Fruit fly (Drosophila melanogaster) whole organism, embryonic: Measurements from ENCODE around the gene CG10116.

Experiments
- Atf3 ChIP-seq: fragments of 200-800 bp; sonication (Bioruptor generic); optimal IDR thresholded peaks from 3 replicates; lab custom pipeline; 2016; ENCODE audit warnings: missing biosample characterization, missing genetic modification characterization
- BtbVII ChIP-seq: fragments of 200-800 bp; sonication (Bioruptor generic); optimal IDR thresholded peaks from 3 replicates; lab custom pipeline; 2017; ENCODE audit warnings: missing biosample characterization, mild to moderate bottlenecking, missing genetic modification characterization
- CG10431 ChIP-seq: fragments of 200-800 bp; sonication (Bioruptor generic); optimal IDR thresholded peaks from 3 replicates; lab custom pipeline; 2018; ENCODE audit warnings: missing biosample characterization, mild to moderate bottlenecking, missing genetic modification characterization
- CG10462 ChIP-seq: fragments of 200-800 bp; sonication (Bioruptor generic); optimal IDR thresholded peaks from 2 replicates; lab custom pipeline; 2016; ENCODE audit warnings: missing biosample characterization, missing genetic modification characterization
- CG12071 ChIP-seq: fragments of 200-800 bp; sonication (Bioruptor generic); optimal IDR thresholded peaks from 3 replicates; lab custom pipeline; 2018; ENCODE audit warnings: missing biosample characterization, mild to moderate bottlenecking, missing genetic modification characterization
- CG12104 ChIP-seq: fragments of 200-800 bp; sonication (Bioruptor generic); optimal IDR thresholded peaks from 3 replicates; lab custom pipeline; 2016; ENCODE audit warnings: missing biosample characterization, missing genetic modification characterization
- CG12236 ChIP-seq: fragments of 200-800 bp; sonication (Bioruptor generic); optimal IDR thresholded peaks from 2 replicates; lab custom pipeline; 2016; ENCODE audit warnings: missing biosample characterization, missing genetic modification characterization
- CG12942 ChIP-seq: fragments of 200-800 bp; sonication (Bioruptor generic); optimal IDR thresholded peaks from 3 replicates; lab custom pipeline; 2016; ENCODE audit warnings: missing biosample characterization, missing genetic modification characterization
- CG15073 ChIP-seq: fragments of 200-800 bp; sonication (Bioruptor generic); optimal IDR thresholded peaks from 2 replicates; lab custom pipeline; 2016; ENCODE audit warnings: missing biosample characterization, missing genetic modification characterization
- CG16863 ChIP-seq: fragments of 200-800 bp; sonication (Bioruptor generic); optimal IDR thresholded peaks from 3 replicates; lab custom pipeline; 2016; ENCODE audit warnings: missing biosample characterization, missing genetic modification characterization
- CG17328 ChIP-seq: fragments of 200-800 bp; sonication (Bioruptor generic); IDR thresholded peaks from 2 replicates; pipeline ENCODE4 v1.3.6; 2022; ENCODE audit warnings: missing biosample characterization, missing genetic modification characterization
- CG18476 ChIP-seq: fragments of 200-800 bp; sonication (Bioruptor generic); optimal IDR thresholded peaks from 2 replicates; lab custom pipeline; 2016; ENCODE audit warnings: missing biosample characterization, mild to moderate bottlenecking, missing genetic modification characterization
- CG18599 ChIP-seq: fragments of 200-800 bp; sonication (Bioruptor generic); optimal IDR thresholded peaks from 3 replicates; lab custom pipeline; 2017; ENCODE audit warnings: missing biosample characterization, missing genetic modification characterization, mild to moderate bottlenecking, moderate library complexity, missing genetic modification reagents
- CG4404 ChIP-seq: fragments of 200-800 bp; sonication (Bioruptor generic); IDR thresholded peaks from 2 replicates; pipeline ENCODE4 v1.3.6; 2022; ENCODE audit warnings: missing biosample characterization, missing genetic modification characterization
- CG4854 ChIP-seq: fragments of 200-800 bp; sonication (Bioruptor generic); optimal IDR thresholded peaks from 2 replicates; lab custom pipeline; 2016; ENCODE audit warnings: missing biosample characterization, missing genetic modification characterization, inconsistent platforms
- CG6175 ChIP-seq: fragments of 200-800 bp; sonication (Bioruptor generic); IDR thresholded peaks from 3 replicates; pipeline ENCODE4 v1.3.6; 2022; ENCODE audit warnings: missing biosample characterization, missing genetic modification characterization
- CG6654 ChIP-seq: fragments of 200-800 bp; sonication (Bioruptor generic); optimal IDR thresholded peaks from 2 replicates; lab custom pipeline; 2017; ENCODE audit warnings: missing biosample characterization, mild to moderate bottlenecking, missing genetic modification characterization
- CG8089 ChIP-seq: fragments of 200-800 bp; sonication (Bioruptor generic); optimal IDR thresholded peaks from 3 replicates; lab custom pipeline; 2016; ENCODE audit warnings: missing biosample characterization, missing genetic modification characterization
- CG8290 ChIP-seq, 3 experiments: fragments of 200-800 bp; sonication (Bioruptor generic); optimal IDR thresholded peaks; 2 replicates each; lab custom pipeline; 2016 to 2019; ENCODE audit warnings: missing biosample characterization in 3 of 3, missing genetic modification characterization in 3 of 3, mild to moderate bottlenecking in 2 of 3, moderate library complexity in 1 of 3
- CG8359 ChIP-seq: fragments of 200-800 bp; sonication (Bioruptor generic); optimal IDR thresholded peaks from 2 replicates; lab custom pipeline; 2017; ENCODE audit warnings: missing biosample characterization, mild to moderate bottlenecking, missing genetic modification characterization, borderline replicate concordance
- CG8924 ChIP-seq: fragments of 200-800 bp; optimal IDR thresholded peaks from 3 replicates; lab custom pipeline; 2019; ENCODE audit warnings: missing biosample characterization, mild to moderate bottlenecking, missing genetic modification characterization, moderate library complexity
- CHES-1-like ChIP-seq: fragments of 200-800 bp; sonication (Bioruptor generic); optimal IDR thresholded peaks from 2 replicates; lab custom pipeline; 2016; ENCODE audit warnings: missing biosample characterization, missing genetic modification characterization
- D19B ChIP-seq: fragments of 200-800 bp; sonication (Bioruptor generic); optimal IDR thresholded peaks from 2 replicates; lab custom pipeline; 2017; ENCODE audit warnings: missing biosample characterization, mild to moderate bottlenecking, missing genetic modification characterization
- Dfd ChIP-seq, 2 experiments: fragments of >200 bp; optimal IDR thresholded peaks; 2 replicates each; lab custom pipeline; 2017; ENCODE audit warnings: missing biosample characterization in 2 of 2, missing genetic modification characterization in 2 of 2
- Drgx ChIP-seq: fragments of 200-800 bp; sonication (Bioruptor generic); IDR thresholded peaks from 2 replicates; pipeline ENCODE4 v1.3.6; 2022; ENCODE audit warnings: missing biosample characterization, missing genetic modification characterization
- Eip74EF ChIP-seq, 2 experiments: fragments of 200-800 bp in 1 of 2; fragments of >200 bp in 1 of 2; sonication (Bioruptor generic) in 1 of 2; optimal IDR thresholded peaks; 2 replicates each; lab custom pipeline; 2017 to 2019; ENCODE audit warnings: missing biosample characterization in 2 of 2, missing genetic modification characterization in 2 of 2, mild to moderate bottlenecking in 1 of 2, moderate library complexity in 1 of 2
- HLHmδ ChIP-seq: fragments of 200-800 bp; sonication (Bioruptor generic); optimal IDR thresholded peaks from 2 replicates; lab custom pipeline; 2018; ENCODE audit warnings: missing biosample characterization, mild to moderate bottlenecking, missing genetic modification characterization, moderate library complexity
- Hmr ChIP-seq: fragments of 200-800 bp; sonication (Bioruptor generic); optimal IDR thresholded peaks from 3 replicates; lab custom pipeline; 2017; ENCODE audit warnings: mild to moderate bottlenecking, missing biosample characterization, missing genetic modification reagents, missing genetic modification characterization
- NFAT ChIP-seq: fragments of 200-800 bp; sonication (Bioruptor generic); IDR thresholded peaks from 2 replicates; pipeline ENCODE4 v1.3.6; 2022; ENCODE audit warnings: missing biosample characterization, missing genetic modification characterization
- Six4 ChIP-seq: fragments of 200-800 bp; sonication (Bioruptor generic); optimal IDR thresholded peaks from 2 replicates; lab custom pipeline; 2016; ENCODE audit warnings: missing biosample characterization, missing genetic modification characterization
- Usf ChIP-seq: fragments of 200-800 bp; sonication (Bioruptor generic); optimal IDR thresholded peaks from 2 replicates; lab custom pipeline; 2017; ENCODE audit warnings: missing genotype, missing biosample characterization, missing genetic modification characterization
- YL-1 ChIP-seq: fragments of 200-800 bp; sonication (Bioruptor generic); optimal IDR thresholded peaks from 3 replicates; lab custom pipeline; 2017; ENCODE audit warnings: missing biosample characterization, mild to moderate bottlenecking, missing genetic modification characterization
- al ChIP-seq: fragments of 200-800 bp; sonication (Bioruptor generic); IDR thresholded peaks from 2 replicates; pipeline ENCODE4 v1.3.6; 2022; ENCODE audit warnings: missing biosample characterization, missing genetic modification characterization
- amos ChIP-seq: fragments of 200-800 bp; sonication (Bioruptor generic); IDR thresholded peaks from 2 replicates; pipeline ENCODE4 v1.3.6; 2022; ENCODE audit warnings: missing biosample characterization, missing genetic modification characterization; ENCODE audit not compliant: partially characterized antibody
- aop ChIP-seq: fragments of 200-800 bp; sonication (Bioruptor generic); IDR thresholded peaks from 2 replicates; pipeline ENCODE4 v1.3.6; 2022; ENCODE audit warnings: missing biosample characterization, missing genetic modification characterization
- chinmo ChIP-seq: fragments of 200-800 bp; sonication (Bioruptor generic); IDR thresholded peaks from 4 replicates; pipeline ENCODE4 v1.3.6; 2022; ENCODE audit warnings: missing biosample characterization, missing genetic modification characterization; ENCODE audit not compliant: partially characterized antibody
- hbn ChIP-seq: fragments of 200-800 bp; sonication (Bioruptor generic); IDR thresholded peaks from 2 replicates; pipeline ENCODE4 v1.3.6; 2022; ENCODE audit warnings: missing biosample characterization, missing genetic modification characterization; ENCODE audit not compliant: partially characterized antibody
- jumu ChIP-seq: fragments of 200-800 bp; sonication (Bioruptor generic); optimal IDR thresholded peaks from 3 replicates; lab custom pipeline; 2016; ENCODE audit warnings: missing biosample characterization, missing genetic modification characterization
- lab ChIP-seq: fragments of 200-800 bp; sonication (Bioruptor generic); optimal IDR thresholded peaks from 3 replicates; lab custom pipeline; 2017; ENCODE audit warnings: missing biosample characterization, missing genetic modification characterization, mild to moderate bottlenecking, moderate library complexity, missing genetic modification reagents
- lilli ChIP-seq: fragments of 200-800 bp; sonication (Bioruptor generic); optimal IDR thresholded peaks from 3 replicates; lab custom pipeline; 2016; ENCODE audit warnings: missing biosample characterization, missing genetic modification characterization
- maf-S ChIP-seq: fragments of 200-800 bp; sonication (Bioruptor generic); optimal IDR thresholded peaks from 2 replicates; lab custom pipeline; 2016; ENCODE audit warnings: missing biosample characterization, missing genetic modification characterization
- pnt ChIP-seq: fragments of 200-800 bp; sonication (Bioruptor generic); optimal IDR thresholded peaks from 3 replicates; lab custom pipeline; 2016; ENCODE audit warnings: missing biosample characterization, missing genetic modification characterization
- sisA ChIP-seq: fragments of 200-800 bp; sonication (Bioruptor generic); IDR thresholded peaks from 2 replicates; pipeline ENCODE4 v1.3.6; 2022; ENCODE audit warnings: missing biosample characterization, missing genetic modification characterization
- sr ChIP-seq: fragments of 200-800 bp; sonication (Bioruptor generic); IDR thresholded peaks from 3 replicates; pipeline ENCODE4 v1.3.6; 2022; ENCODE audit warnings: missing biosample characterization, missing genetic modification characterization
- stwl ChIP-seq: fragments of 200-800 bp; sonication (Bioruptor generic); optimal IDR thresholded peaks from 3 replicates; lab custom pipeline; 2018; ENCODE audit warnings: missing biosample characterization, mild to moderate bottlenecking, missing genetic modification characterization, moderate library complexity
- tin ChIP-seq: fragments of 200-800 bp; sonication (Bioruptor generic); optimal IDR thresholded peaks from 3 replicates; lab custom pipeline; 2016; ENCODE audit warnings: missing biosample characterization, missing genetic modification characterization
- ttk ChIP-seq: fragments of 200-800 bp; sonication (Bioruptor generic); IDR thresholded peaks from 2 replicates; pipeline ENCODE4 v2.1.2; 2022; ENCODE audit warnings: missing biosample characterization, missing genetic modification characterization
- usp ChIP-seq: fragments of >200 bp; optimal IDR thresholded peaks from 2 replicates; lab custom pipeline; 2017; ENCODE audit warnings: missing biosample characterization, missing genetic modification characterization
- vnd ChIP-seq: fragments of 200-800 bp; sonication (Bioruptor generic); IDR thresholded peaks from 3 replicates; pipeline ENCODE4 v1.3.6; 2022; ENCODE audit warnings: missing biosample characterization, missing genetic modification characterization; ENCODE audit not compliant: partially characterized antibody
- zen2 ChIP-seq: fragments of 200-800 bp; sonication (Bioruptor generic); IDR thresholded peaks from 3 replicates; pipeline ENCODE4 v1.3.6; 2022; ENCODE audit warnings: missing biosample characterization, missing genetic modification characterization; ENCODE audit not compliant: partially characterized antibody

The CG10116 gene

DNA sequence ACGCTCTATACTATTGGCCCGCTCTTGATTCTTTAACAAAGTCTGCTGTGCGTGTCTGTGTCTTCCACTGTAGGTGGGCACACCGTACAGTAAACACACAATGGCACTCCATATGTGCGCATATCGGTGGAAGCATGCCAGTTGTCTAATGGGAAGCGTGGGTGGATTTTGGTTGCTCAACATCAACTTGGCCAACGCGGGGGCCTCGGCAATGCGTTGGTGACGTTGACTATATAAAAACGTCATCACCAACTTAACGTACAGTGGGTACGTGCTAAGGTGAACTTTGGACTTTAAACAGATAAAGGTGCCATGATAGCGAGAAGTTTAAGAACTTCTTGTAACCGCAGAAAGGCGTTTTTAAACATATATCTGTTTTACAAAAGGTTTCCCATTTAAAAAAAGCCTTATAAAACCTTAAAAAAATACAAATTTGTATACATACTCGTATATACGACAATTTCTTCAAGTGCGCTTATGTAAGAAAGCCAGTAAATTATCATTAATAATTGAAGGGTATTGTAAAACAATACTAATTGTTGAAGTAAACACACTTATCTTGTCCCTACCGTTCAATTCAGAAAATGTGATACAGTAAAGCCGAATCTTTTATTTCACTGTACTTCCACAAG lies 22.7 kb upstream of the CG10116 start (continued):
- peak; percentile 56 for TF ChIP-seq Hmr (GFP tag; lab: Kevin White, UChicago)
- peak; percentile 49 for TF ChIP-seq D19B (GFP tag; lab: Kevin White, UChicago)
- TF ChIP-seq maf-S, result no peak
- TF ChIP-seq CG8290 (GFP tag; optimal IDR thresholded peaks at IDR 0.05; lab: Kevin White, UChicago), result no peak
- TF ChIP-seq CG8290 (tag; optimal IDR thresholded peaks at IDR 0.05; lab: Kevin White, UChicago), result peak in 1 of 2 experiments; percentile 42
- TF ChIP-seq sisA (GFP tag; lab: Robert Waterston, UW), result peak; percentile 39
- TF ChIP-seq Usf (GFP tag; lab: Kevin White, UChicago), result no peak
- TF ChIP-seq CG6175, result 0 out of 3 replicates have a peak, but pooled peaks have one; percentile 9
- TF ChIP-seq aop (GFP tag; lab: Robert Waterston, UW), result no peak
- TF ChIP-seq Dfd (GFP tag; optimal IDR thresholded peaks at IDR 0.05; lab: Kevin White, UChicago), result no peak
- no peak for TF ChIP-seq pnt (GFP tag; lab: Kevin White, UChicago)
- TF ChIP-seq CG8359, result no peak
- peak; percentile 68 for TF ChIP-seq CG12104
- TF ChIP-seq sr (GFP tag; lab: Robert Waterston, UW), result peak; percentile 100
- TF ChIP-seq ttk (GFP tag; lab: Robert Waterston, UW), result no peak
- no peak for TF ChIP-seq CG16863 (GFP tag; lab: Kevin White, UChicago)
- no peak for TF ChIP-seq CG12071
- no peak for TF ChIP-seq Six4 (GFP tag; lab: Kevin White, UChicago)
- TF ChIP-seq CG12236 (GFP tag; lab: Kevin White, UChicago), result no peak
- TF ChIP-seq vnd, result no peak
- TF ChIP-seq lilli (GFP tag; lab: Kevin White, UChicago), result peak; percentile 48
- no peak for TF ChIP-seq CG10462 (GFP tag; lab: Kevin White, UChicago)
- TF ChIP-seq lab (GFP tag; lab: Kevin White, UChicago), result peak; percentile 78
- TF ChIP-seq al, result peak; percentile 55
- TF ChIP-seq CG8924, result peak; percentile 46
- TF ChIP-seq BtbVII (GFP tag; lab: Kevin White, UChicago), result peak; percentile 69
- TF ChIP-seq Eip74EF (GFP tag; optimal IDR thresholded peaks at IDR 0.05; lab: Kevin White, UChicago), result no peak
- peak; percentile 15 for TF ChIP-seq CG6654 (GFP tag; lab: Kevin White, UChicago)
- no peak for TF ChIP-seq CG4404 (GFP tag; lab: Robert Waterston, UW)
- peak; percentile 6 for TF ChIP-seq tin (GFP tag; lab: Kevin White, UChicago)
- no peak for TF ChIP-seq Drgx (GFP tag; lab: Robert Waterston, UW)
- no peak for TF ChIP-seq jumu (GFP tag; lab: Kevin White, UChicago)
- no peak for TF ChIP-seq NFAT
- TF ChIP-seq amos, result no peak
- TF ChIP-seq HLHmδ (GFP tag; lab: Kevin White, UChicago), result no peak
- TF ChIP-seq Atf3 (GFP tag; lab: Kevin White, UChicago), result no peak
- no peak for TF ChIP-seq CG18476 (GFP tag; lab: Kevin White, UChicago)
- TF ChIP-seq CG15073 (GFP tag; lab: Kevin White, UChicago), result no peak
- TF ChIP-seq CHES-1-like (GFP tag; lab: Kevin White, UChicago), result no peak
- peak; percentile 64; the same call in 1 of the 4 replicates for TF ChIP-seq chinmo (GFP tag; lab: Robert Waterston, UW)
- no peak for TF ChIP-seq YL-1 (GFP tag; lab: Kevin White, UChicago)
- TF ChIP-seq CG18599 (GFP tag; lab: Kevin White, UChicago), result peak; percentile 63
- no peak for TF ChIP-seq hbn (GFP tag; lab: Robert Waterston, UW)
- TF ChIP-seq CG8089 (GFP tag; lab: Kevin White, UChicago), result no peak
- no peak for TF ChIP-seq CG10431 (GFP tag; lab: Kevin White, UChicago)
- no peak for TF ChIP-seq CG12942 (GFP tag; lab: Kevin White, UChicago)
- peak; percentile 23 for TF ChIP-seq CG4854 (GFP tag; lab: Kevin White, UChicago)
- TF ChIP-seq CG17328, result no peak
- no peak for TF ChIP-seq usp
- no peak for TF ChIP-seq zen2 (GFP tag; lab: Robert Waterston, UW)
- no peak for TF ChIP-seq stwl (tag; lab: Kevin White, UChicago)
